Fruit fly (Drosophila melanogaster): ENCODE measurements around the gene CG12713.

CG12713 gene

DNA sequence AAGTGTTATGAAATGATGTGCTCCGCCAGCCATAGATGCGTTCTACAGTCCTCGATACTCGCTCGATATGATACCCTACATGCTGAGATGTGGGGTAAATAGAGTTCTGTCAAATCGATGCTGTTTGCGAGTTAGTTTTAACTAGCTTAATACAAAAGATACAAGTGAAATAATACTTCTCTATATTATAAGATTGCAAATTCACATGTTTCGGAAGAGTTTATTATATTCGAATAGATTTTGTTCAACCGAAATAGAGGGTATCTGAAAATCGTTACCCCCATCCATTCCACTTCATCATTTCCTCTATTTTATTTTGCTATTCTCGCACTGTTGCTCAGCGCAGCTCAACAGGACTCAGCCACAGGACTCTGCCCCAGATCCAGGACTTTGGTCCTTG lies 38.0 kb upstream of the CG12713 start (continued):
- TF ChIP-seq Sry-β (GFP tag; optimal IDR thresholded peaks at IDR 0.05) (no peak), lilli (GFP tag; optimal IDR thresholded peaks at IDR 0.05) (peak; percentile 46), Xrp1 (GFP tag; IDR thresholded peaks at IDR 0.05) (peak; percentile 78), D19A (tag; optimal IDR thresholded peaks at IDR 0.05) (peak; percentile 54), zfh1 (GFP tag; IDR thresholded peaks at IDR 0.05) (no peak; the same call in 2 of the 3 replicates), NFAT (GFP tag; IDR thresholded peaks at IDR 0.05) (no peak), unc-4 (GFP tag; IDR thresholded peaks at IDR 0.05; ENCODE audit: partially characterized antibody) (no peak), CG7963 (GFP tag; IDR thresholded peaks at IDR 0.05; ENCODE audit: partially characterized antibody) (no peak), grn (GFP tag; optimal IDR thresholded peaks at IDR 0.05) (no peak), Opbp (GFP tag; IDR thresholded peaks at IDR 0.05; ENCODE audit: partially characterized antibody) (no peak), CHES-1-like (GFP tag; optimal IDR thresholded peaks at IDR 0.05) (no peak), CG11696 (GFP tag; IDR thresholded peaks at IDR 0.05) (no peak), CG13624 (GFP tag; optimal IDR thresholded peaks at IDR 0.05) (peak; percentile 1), Gsc (GFP tag; IDR thresholded peaks at IDR 0.05) (no peak), CG1647 (GFP tag; optimal IDR thresholded peaks at IDR 0.05) (peak; percentile 25), ewg (GFP tag; optimal IDR thresholded peaks at IDR 0.05) (peak; percentile 15), maf-S (GFP tag; optimal IDR thresholded peaks at IDR 0.05) (no peak), bsh (GFP tag; optimal IDR thresholded peaks at IDR 0.05) (peak in 1 of 2 experiments; percentile 56), pzg (GFP tag; optimal IDR thresholded peaks at IDR 0.05) (no peak), CG6854 (GFP tag; optimal IDR thresholded peaks at IDR 0.05) (no peak), CG2116 (GFP tag; optimal IDR thresholded peaks at IDR 0.05) (no peak), usp (GFP tag; optimal IDR thresholded peaks at IDR 0.05) (no peak), CG3995 (GFP tag; optimal IDR thresholded peaks at IDR 0.05) (no peak), shn (GFP tag; optimal IDR thresholded peaks at IDR 0.05) (no peak), ato (GFP tag; IDR thresholded peaks at IDR 0.05; ENCODE audit: partially characterized antibody) (no peak), salm (tag; optimal IDR thresholded peaks at IDR 0.05) (no peak), fd102C (GFP tag; optimal IDR thresholded peaks at IDR 0.05) (peak; percentile 85), HLH4C (GFP tag; IDR thresholded peaks at IDR 0.05; ENCODE audit: partially characterized antibody) (no peak), gro (GFP tag; optimal IDR thresholded peaks at IDR 0.05) (no peak), trh (GFP tag; optimal IDR thresholded peaks at IDR 0.05) (no peak), CG17829 (tag; optimal IDR thresholded peaks at IDR 0.05) (no peak), CG15269 (tag; optimal IDR thresholded peaks at IDR 0.05) (no peak), Xbp1 (GFP tag; optimal IDR thresholded peaks at IDR 0.05) (peak; percentile 51), wdn (GFP tag; IDR thresholded peaks at IDR 0.05) (no peak; the same call in none of the 2 replicates), jumu (GFP tag; optimal IDR thresholded peaks at IDR 0.05) (no peak), CG13775 (GFP tag; optimal IDR thresholded peaks at IDR 0.05) (peak; percentile 35), CG8924 (tag; optimal IDR thresholded peaks at IDR 0.05) (peak; percentile 56), HmgZ (tag; optimal IDR thresholded peaks at IDR 0.05) (no peak), run (tag; optimal IDR thresholded peaks at IDR 0.05) (no peak), toy (GFP tag; IDR thresholded peaks at IDR 0.05) (no peak), CG1024 (GFP tag; IDR thresholded peaks at IDR 0.05) (no peak), lbe (GFP tag; optimal IDR thresholded peaks at IDR 0.05) (no peak), ham (GFP tag; IDR thresholded peaks at IDR 0.05) (no peak), CG11695 (GFP tag; IDR thresholded peaks at IDR 0.05) (no peak), Side (GFP tag; optimal IDR thresholded peaks at IDR 0.05) (peak; percentile 13), esg (GFP tag; conservative IDR thresholded peaks at IDR 0.05) (peak; percentile 31; the same call in 1 of the 2 replicates), Bdp1 (GFP tag; optimal IDR thresholded peaks at IDR 0.05) (no peak), CG17568 (GFP tag; optimal IDR thresholded peaks at IDR 0.05) (no peak), Hmx (GFP tag; optimal IDR thresholded peaks at IDR 0.05) (no peak), CG8478 (optimal IDR thresholded peaks at IDR 0.05) (no peak), Bteb2 (GFP tag; optimal IDR thresholded peaks at IDR 0.05) (no peak), chn (GFP tag; optimal IDR thresholded peaks at IDR 0.05) (peak; percentile 14)

All from whole organism, embryonic.